Worm (Caenorhabditis elegans): ENCODE measurements around the gene oac-5.

ce11 chrV:16256395-16256794, 36.1 kb upstream of the oac-5 start, which contains the start of gene bgnt-1.3:
- TF ChIP-seq him-1 (tag; optimal IDR thresholded peaks at IDR 0.05) (no peak), W03F9.2 (tag; optimal IDR thresholded peaks at IDR 0.05) (no peak), dao-5 (tag; optimal IDR thresholded peaks at IDR 0.05) (no peak)
